Fruit fly (Drosophila melanogaster): Measurements from ENCODE around the gene mrn.

The mrn gene

dm6 chr3L:15566484-15566955 is 13.8 kb downstream of the mrn start (continued):
- no peak for TF ChIP-seq jing (GFP tag; optimal IDR thresholded peaks at IDR 0.05)
- no peak for TF ChIP-seq nmo (GFP tag; optimal IDR thresholded peaks at IDR 0.05)
- no peak for TF ChIP-seq Vsx1 (GFP tag; optimal IDR thresholded peaks at IDR 0.05)
- no peak for TF ChIP-seq gcm2 (GFP tag; optimal IDR thresholded peaks at IDR 0.05)
- peak; percentile 69 for TF ChIP-seq exex (tag; optimal IDR thresholded peaks at IDR 0.05)
- TF ChIP-seq Dp (GFP tag; optimal IDR thresholded peaks at IDR 0.05): no peak
- TF ChIP-seq CG14441 (GFP tag; IDR thresholded peaks at IDR 0.05): peak; percentile 60; the same call in 1 of the 2 replicates
- TF ChIP-seq CG9817 (tag; optimal IDR thresholded peaks at IDR 0.05): peak; percentile 36
- peak; percentile 42 for TF ChIP-seq CG6683 (GFP tag; optimal IDR thresholded peaks at IDR 0.05)
- no peak for TF ChIP-seq Hr39 (optimal IDR thresholded peaks at IDR 0.05)
- no peak for TF ChIP-seq Elba2 (GFP tag; optimal IDR thresholded peaks at IDR 0.05)
- no peak for TF ChIP-seq oc (tag; optimal IDR thresholded peaks at IDR 0.05)
- 0 out of 3 replicates have a peak, but pooled peaks have one; percentile 25 for TF ChIP-seq CG11093 (GFP tag; IDR thresholded peaks at IDR 0.05)
- no peak for TF ChIP-seq BEAF-32 (GFP tag; optimal IDR thresholded peaks at IDR 0.05)
- TF ChIP-seq br (optimal IDR thresholded peaks at IDR 0.05): no peak
- peak; percentile 75 for TF ChIP-seq PHDP (tag; optimal IDR thresholded peaks at IDR 0.05)
- no peak for TF ChIP-seq Tbp (GFP tag; optimal IDR thresholded peaks at IDR 0.05)
- TF ChIP-seq sens-2 (GFP tag; IDR thresholded peaks at IDR 0.05): no peak
- TF ChIP-seq nau (GFP tag; optimal IDR thresholded peaks at IDR 0.05): no peak
- no peak for TF ChIP-seq CG18764 (GFP tag; optimal IDR thresholded peaks at IDR 0.05)
- no peak for TF ChIP-seq yki (optimal IDR thresholded peaks at IDR 0.05)
- TF ChIP-seq Rx (GFP tag; IDR thresholded peaks at IDR 0.05): no peak
- peak; percentile 46 for TF ChIP-seq en (GFP tag; optimal IDR thresholded peaks at IDR 0.05)
- no peak for TF ChIP-seq tin (GFP tag; optimal IDR thresholded peaks at IDR 0.05)
- TF ChIP-seq Rfx (GFP tag; IDR thresholded peaks at IDR 0.05): peak; percentile 60; the same call in 1 of the 2 replicates
- TF ChIP-seq Camta (GFP tag; optimal IDR thresholded peaks at IDR 0.05): no peak
- TF ChIP-seq MESR4 (GFP tag; optimal IDR thresholded peaks at IDR 0.05): no peak
- TF ChIP-seq CG8359 (GFP tag; optimal IDR thresholded peaks at IDR 0.05; ENCODE audit: borderline replicate concordance): peak; percentile 42
- no peak for TF ChIP-seq CG4820 (GFP tag; optimal IDR thresholded peaks at IDR 0.05)
- TF ChIP-seq ftz-f1 (GFP tag; optimal IDR thresholded peaks at IDR 0.05): peak; percentile 62
- peak; percentile 52; the same call in 1 of the 3 replicates for TF ChIP-seq otp (GFP tag; IDR thresholded peaks at IDR 0.05)
- no peak for TF ChIP-seq CG9932 (GFP tag; IDR thresholded peaks at IDR 0.05)
- TF ChIP-seq sug (tag; optimal IDR thresholded peaks at IDR 0.05): peak; percentile 92
- TF ChIP-seq Abd-B (GFP tag; optimal IDR thresholded peaks at IDR 0.05): no peak
- TF ChIP-seq ATbp (GFP tag; optimal IDR thresholded peaks at IDR 0.05): peak; percentile 88
- peak; percentile 91 for TF ChIP-seq Hmr (GFP tag; optimal IDR thresholded peaks at IDR 0.05)
- no peak for TF ChIP-seq CG16813 (GFP tag; IDR thresholded peaks at IDR 0.05; ENCODE audit: partially characterized antibody)
- peak; percentile 89 for TF ChIP-seq pfk (GFP tag; optimal IDR thresholded peaks at IDR 0.05)
- no peak for TF ChIP-seq D19A (tag; optimal IDR thresholded peaks at IDR 0.05)
- no peak for TF ChIP-seq CG1602 (GFP tag; optimal IDR thresholded peaks at IDR 0.05)
- TF ChIP-seq zfh1 (GFP tag; IDR thresholded peaks at IDR 0.05): peak; percentile 65; the same call in 2 of the 3 replicates
- no peak for TF ChIP-seq CG3995 (GFP tag; optimal IDR thresholded peaks at IDR 0.05)
- no peak for TF ChIP-seq CG2129 (GFP tag; IDR thresholded peaks at IDR 0.05; ENCODE audit: partially characterized antibody)
- no peak for TF ChIP-seq HLH4C (GFP tag; IDR thresholded peaks at IDR 0.05; ENCODE audit: partially characterized antibody)
- TF ChIP-seq hth (optimal IDR thresholded peaks at IDR 0.05): no peak
- no peak for TF ChIP-seq Sry-δ (GFP tag; optimal IDR thresholded peaks at IDR 0.05)
- TF ChIP-seq insv (GFP tag; optimal IDR thresholded peaks at IDR 0.05): peak in 1 of 2 experiments; percentile 53
- TF ChIP-seq YL-1 (GFP tag; optimal IDR thresholded peaks at IDR 0.05): peak; percentile 19
- peak; percentile 76 for TF ChIP-seq Hand (GFP tag; optimal IDR thresholded peaks at IDR 0.05)
- peak; percentile 88 for TF ChIP-seq sens (GFP tag)
- peak; percentile 90 for TF ChIP-seq CrebB (tag; optimal IDR thresholded peaks at IDR 0.05)
- TF ChIP-seq CG15514 (GFP tag; optimal IDR thresholded peaks at IDR 0.05): peak; percentile 56

Data from whole organism, embryonic.